Fruit fly (Drosophila melanogaster) whole organism, wandering third instar larva: ENCODE measurements around the gene CG6688.

Experiments used
- Abd-B ChIP-seq: fragments of >200 bp; optimal IDR thresholded peaks from 2 replicates; lab custom pipeline; 2017; ENCODE audit warnings: missing biosample characterization, missing genetic modification characterization
- CG32264 ChIP-seq: fragments of 200-800 bp; sonication (Bioruptor generic); optimal IDR thresholded peaks from 2 replicates; lab custom pipeline; 2016; ENCODE audit warnings: missing biosample characterization, missing genetic modification characterization
- CG9705 ChIP-seq: fragments of 200-800 bp; sonication (Bioruptor generic); optimal IDR thresholded peaks from 2 replicates; lab custom pipeline; 2018; ENCODE audit warnings: missing biosample characterization, mild to moderate bottlenecking, missing genetic modification characterization
- CrebA ChIP-seq: fragments of 200-800 bp; sonication (Bioruptor generic); optimal IDR thresholded peaks from 2 replicates; lab custom pipeline; 2016; ENCODE audit warnings: missing biosample characterization, mild to moderate bottlenecking, missing genetic modification characterization, borderline replicate concordance
- Dfd ChIP-seq: fragments of >200 bp; optimal IDR thresholded peaks from 2 replicates; lab custom pipeline; 2017; ENCODE audit warnings: missing biosample characterization, missing genetic modification characterization
- Dif ChIP-seq: fragments of 200-275, 200-300 bp; sonication (Bioruptor generic); optimal IDR thresholded peaks from 2 replicates; lab custom pipeline; 2018; ENCODE audit warnings: missing biosample characterization, missing genetic modification characterization; ENCODE audit not compliant: partially characterized antibody
- GATAd ChIP-seq: sonication (Bioruptor generic); optimal IDR thresholded peaks from 2 replicates; lab custom pipeline; 2016; ENCODE audit warnings: missing biosample characterization, missing genetic modification characterization
- Hnf4 ChIP-seq: fragments of 200-800 bp; sonication (Bioruptor generic); optimal IDR thresholded peaks from 2 replicates; lab custom pipeline; 2016; ENCODE audit warnings: missing biosample characterization, mild to moderate bottlenecking, missing genetic modification characterization
- Hr78 ChIP-seq: fragments of >200 bp; optimal IDR thresholded peaks from 2 replicates; lab custom pipeline; 2017; ENCODE audit warnings: missing biosample characterization, missing genetic modification characterization
- Jra ChIP-seq: sonication (Bioruptor generic); optimal IDR thresholded peaks from 2 replicates; lab custom pipeline; 2016; ENCODE audit warnings: missing biosample characterization, missing genetic modification characterization
- Myc ChIP-seq: fragments of >200 bp; optimal IDR thresholded peaks from 2 replicates; lab custom pipeline; 2017
- N ChIP-seq: fragments of >200 bp; optimal IDR thresholded peaks from 2 replicates; lab custom pipeline; 2018; ENCODE audit warnings: missing biosample characterization, missing external identifiers, missing genetic modification characterization
- OdsH ChIP-seq: fragments of 200-800 bp; sonication (Bioruptor generic); optimal IDR thresholded peaks from 2 replicates; lab custom pipeline; 2016; ENCODE audit warnings: missing biosample characterization, mild to moderate bottlenecking, missing genetic modification characterization
- Rel ChIP-seq, 2 experiments: fragments of 200-800 bp; sonication (Bioruptor generic) in 1 of 2; optimal IDR thresholded peaks; 2 replicates in 1 of 2; 3 replicates in 1 of 2; lab custom pipeline; 2016 to 2019; ENCODE audit warnings: mild to moderate bottlenecking in 2 of 2, missing biosample characterization in 2 of 2, missing genetic modification characterization in 2 of 2, moderate library complexity in 1 of 2
- Sp1 ChIP-seq: fragments of 200-800 bp; sonication (Bioruptor generic); optimal IDR thresholded peaks from 3 replicates; lab custom pipeline; 2019; ENCODE audit warnings: missing biosample characterization, mild to moderate bottlenecking, missing genetic modification characterization, moderate library complexity
- Vsx2 ChIP-seq: fragments of 200-300, 225-300 bp; sonication (Bioruptor generic); optimal IDR thresholded peaks from 2 replicates; lab custom pipeline; 2018; ENCODE audit warnings: missing biosample characterization, missing genetic modification characterization; ENCODE audit not compliant: partially characterized antibody
- br ChIP-seq: fragments of 200-800 bp; sonication (Bioruptor generic); optimal IDR thresholded peaks from 2 replicates; lab custom pipeline; 2016; ENCODE audit warnings: missing biosample characterization, missing genetic modification characterization
- brk ChIP-seq: fragments of 200-800 bp; sonication (Bioruptor generic); optimal IDR thresholded peaks from 2 replicates; lab custom pipeline; 2016; ENCODE audit warnings: missing biosample characterization, mild to moderate bottlenecking, missing genetic modification characterization
- dl ChIP-seq, 2 experiments: fragments of 175-275, 200-275 bp in 1 of 2; fragments of 200-275 bp in 1 of 2; sonication (Bioruptor generic); optimal IDR thresholded peaks; lab custom pipeline; 2018; ENCODE audit warnings: mild to moderate bottlenecking in 2 of 2, missing biosample characterization in 2 of 2, missing genetic modification characterization in 2 of 2, moderate library complexity in 2 of 2; ENCODE audit not compliant: partially characterized antibody in 2 of 2, insufficient read depth in 1 of 2
- dmrt93B ChIP-seq: fragments of 200-800 bp; sonication (Bioruptor generic); optimal IDR thresholded peaks from 2 replicates; lab custom pipeline; 2018; ENCODE audit warnings: missing biosample characterization, mild to moderate bottlenecking, missing genetic modification characterization
- dsf ChIP-seq: sonication (Bioruptor generic); optimal IDR thresholded peaks from 2 replicates; lab custom pipeline; 2016; ENCODE audit warnings: missing biosample characterization, missing genetic modification characterization, borderline replicate concordance
- ey ChIP-seq: fragments of 200-800 bp; sonication (Bioruptor generic); optimal IDR thresholded peaks from 2 replicates; lab custom pipeline; 2016; ENCODE audit warnings: missing biosample characterization, missing genetic modification characterization
- fru ChIP-seq: fragments of 200-800 bp; sonication (Bioruptor generic); optimal IDR thresholded peaks from 3 replicates; lab custom pipeline; 2016; ENCODE audit warnings: missing biosample characterization, mild to moderate bottlenecking, missing genetic modification characterization
- h ChIP-seq: fragments of 200-800 bp; sonication (Bioruptor generic); optimal IDR thresholded peaks from 3 replicates; lab custom pipeline; 2016; ENCODE audit warnings: missing biosample characterization, mild to moderate bottlenecking, missing genetic modification characterization
- lola ChIP-seq: fragments of >200 bp; optimal IDR thresholded peaks from 2 replicates; lab custom pipeline; 2017; ENCODE audit warnings: missing biosample characterization, missing genetic modification characterization
- pan ChIP-seq: fragments of >200 bp; optimal IDR thresholded peaks from 2 replicates; lab custom pipeline; 2017
- psq ChIP-seq: fragments of 200-800 bp; sonication (Bioruptor generic); optimal IDR thresholded peaks from 3 replicates; lab custom pipeline; 2017; ENCODE audit warnings: missing biosample characterization, mild to moderate bottlenecking, missing genetic modification characterization, moderate library complexity
- rgr ChIP-seq: fragments of 200-800 bp; sonication (Bioruptor generic); optimal IDR thresholded peaks from 3 replicates; lab custom pipeline; 2016; ENCODE audit warnings: missing biosample characterization, mild to moderate bottlenecking, missing genetic modification characterization
- sage ChIP-seq: fragments of 200-800 bp; sonication (Bioruptor generic); optimal IDR thresholded peaks from 2 replicates; lab custom pipeline; 2016; ENCODE audit warnings: missing biosample characterization, mild to moderate bottlenecking, missing genetic modification characterization
- sv ChIP-seq: fragments of 200-800 bp; sonication (Bioruptor generic); optimal IDR thresholded peaks from 3 replicates; lab custom pipeline; 2016; ENCODE audit warnings: missing biosample characterization, missing genetic modification characterization
- tai ChIP-seq: sonication (Bioruptor generic); optimal IDR thresholded peaks from 2 replicates; lab custom pipeline; 2016; ENCODE audit warnings: missing biosample characterization, missing genetic modification characterization
- usp ChIP-seq: fragments of >200 bp; optimal IDR thresholded peaks from 2 replicates; lab custom pipeline; 2017; ENCODE audit warnings: missing biosample characterization, missing genetic modification characterization
- woc ChIP-seq: sonication (Bioruptor generic); optimal IDR thresholded peaks from 2 replicates; lab custom pipeline; 2016; ENCODE audit warnings: missing biosample characterization, mild to moderate bottlenecking, missing genetic modification characterization

The CG6688 gene

dm6 chr3R:23012017-23012416, at the start of gene CG6688:
TSS of gene CG6688 (plus strand) at chr3R:23012412.
- TF ChIP-seq tai (GFP tag; lab: Kevin White, UChicago) (no peak), sv (no peak), h (GFP tag; lab: Kevin White, UChicago) (no peak), Dfd (GFP tag; lab: Kevin White, UChicago) (no peak), dmrt93B (GFP tag; lab: Kevin White, UChicago) (no peak), rgr (GFP tag; lab: Kevin White, UChicago) (no peak), OdsH (no peak), Hr78 (GFP tag; lab: Kevin White, UChicago) (no peak), CG9705 (no peak), br (GFP tag; lab: Kevin White, UChicago) (no peak)

- TF ChIP-seq dsf, result no peak
- TF ChIP-seq pan (lab: Kevin White, UChicago), result no peak
- TF ChIP-seq ey (GFP tag; lab: Kevin White, UChicago), result no peak
- no peak for TF ChIP-seq Sp1 (GFP tag; lab: Kevin White, UChicago)
- TF ChIP-seq Jra (GFP tag; lab: Kevin White, UChicago), result no peak
- TF ChIP-seq brk (GFP tag; lab: Kevin White, UChicago), result no peak
- TF ChIP-seq lola, result no peak
- no peak for TF ChIP-seq dmrt93B (GFP tag; lab: Kevin White, UChicago)
- no peak for TF ChIP-seq Rel (GFP tag; optimal IDR thresholded peaks at IDR 0.05; lab: Kevin White, UChicago)
- TF ChIP-seq Rel (tag; optimal IDR thresholded peaks at IDR 0.05; lab: Kevin White, UChicago), result no peak
- TF ChIP-seq CrebA, result no peak
- TF ChIP-seq tai (GFP tag; lab: Kevin White, UChicago), result no peak
- TF ChIP-seq N (GFP tag; lab: Kevin White, UChicago), result no peak
- no peak for TF ChIP-seq fru (GFP tag; lab: Kevin White, UChicago)
- no peak for TF ChIP-seq h (GFP tag; lab: Kevin White, UChicago)
- no peak for TF ChIP-seq woc
- no peak for TF ChIP-seq rgr (GFP tag; lab: Kevin White, UChicago)
- TF ChIP-seq GATAd (GFP tag; lab: Kevin White, UChicago), result no peak
- TF ChIP-seq psq (GFP tag; lab: Kevin White, UChicago), result no peak
- no peak for TF ChIP-seq CG32264 (GFP tag; lab: Kevin White, UChicago)
- TF ChIP-seq usp (GFP tag; lab: Kevin White, UChicago), result no peak
Observed at dm6 chr3R:22965220-22965619, 47.0 kb upstream of the CG6688 start.

- TF ChIP-seq GATAd (GFP tag; lab: Kevin White, UChicago) (no peak), sage (GFP tag; lab: Kevin White, UChicago) (no peak), Hnf4 (no peak), Sp1 (GFP tag; lab: Kevin White, UChicago) (no peak), Hr78 (GFP tag; lab: Kevin White, UChicago) (no peak), Myc (no peak), psq (GFP tag; lab: Kevin White, UChicago) (no peak), dl (GFP tag; optimal IDR thresholded peaks at IDR 0.05; lab: Kevin White, UChicago; ENCODE audit: insufficient read depth in 1 of 2, partially characterized antibody in 2 of 2) (no peak), dsf (no peak), h (GFP tag; lab: Kevin White, UChicago) (no peak), ey (GFP tag; lab: Kevin White, UChicago) (no peak), Dif (GFP tag; lab: Kevin White, UChicago) (no peak), Vsx2 (GFP tag; lab: Kevin White, UChicago) (no peak), usp (GFP tag; lab: Kevin White, UChicago) (no peak), Abd-B (GFP tag; lab: Kevin White, UChicago) (no peak), CG32264 (GFP tag; lab: Kevin White, UChicago) (no peak)
Observed at dm6 chr3R:22965984-22966383, 46.2 kb upstream of the CG6688 start, which contains the start of gene Tpl94D. TSS of gene Tpl94D (plus strand) at chr3R:22966284.

dm6 chr3R:22976997-22977396, 35.2 kb upstream of the CG6688 start, which contains the start of gene Gbp3:
TSS of gene Gbp3 (plus strand) at chr3R:22977270.
- TF ChIP-seq h (GFP tag; lab: Kevin White, UChicago), result no peak
- TF ChIP-seq br (GFP tag; lab: Kevin White, UChicago), result no peak
- TF ChIP-seq GATAd (GFP tag; lab: Kevin White, UChicago), result no peak
- no peak for TF ChIP-seq Sp1 (GFP tag; lab: Kevin White, UChicago)
